Worm (Caenorhabditis elegans) whole organism, L1 larva: ENCODE measurements around the gene D1044.7.

Experiments
- F16B12.6 ChIP-seq: fragments of 150-350 bp; optimal IDR thresholded peaks from 2 replicates; lab custom pipeline; 2014; ENCODE audit warnings: missing biosample characterization, missing genetic modification characterization
- alr-1 ChIP-seq: fragments of 200-800 bp; sonication (Bioruptor generic); optimal IDR thresholded peaks from 2 replicates; lab custom pipeline; 2018; ENCODE audit warnings: borderline replicate concordance, mild to moderate bottlenecking, missing genetic modification characterization, missing compliant biosample characterization
- ceh-82 ChIP-seq, 3 experiments: fragments of 150-350 bp in 1 of 3; sonication (generic microtip) in 2 of 3; optimal IDR thresholded peaks; 2 replicates each; lab custom pipeline; 2014 to 2017; ENCODE audit warnings: missing biosample characterization in 3 of 3, missing genetic modification characterization in 3 of 3
- egl-13 ChIP-seq: sonication (generic microtip); optimal IDR thresholded peaks from 2 replicates; lab custom pipeline; 2016; ENCODE audit warnings: missing genotype, missing genetic modification reagents, missing genetic modification characterization, missing compliant biosample characterization
- egl-27 ChIP-seq, 2 experiments: fragments of 150-350 bp in 1 of 2; sonication (generic microtip); optimal IDR thresholded peaks; 3 replicates each; lab custom pipeline; 2017 to 2018; ENCODE audit warnings: missing biosample characterization in 2 of 2, missing genetic modification characterization in 2 of 2, missing genetic modification reagents in 2 of 2
- lin-13 ChIP-seq: fragments of 150-350 bp; optimal IDR thresholded peaks from 2 replicates; lab custom pipeline; 2014; ENCODE audit warnings: missing biosample characterization, missing genetic modification reagents, missing genetic modification characterization
- lsy-2 ChIP-seq, 2 experiments: fragments of 150-350 bp; optimal IDR thresholded peaks; 2 replicates each; lab custom pipeline; 2014; ENCODE audit warnings: missing biosample characterization in 2 of 2, missing genetic modification characterization in 2 of 2
- mep-1 ChIP-seq: fragments of 150-350 bp; optimal IDR thresholded peaks from 2 replicates; lab custom pipeline; 2014; ENCODE audit warnings: missing biosample characterization, missing genetic modification characterization
- nhr-12 ChIP-seq: sonication (generic microtip); optimal IDR thresholded peaks from 2 replicates; lab custom pipeline; 2017; ENCODE audit warnings: missing biosample characterization, missing genetic modification characterization
- snpc-4 ChIP-seq: fragments of 150-350 bp; optimal IDR thresholded peaks from 2 replicates; lab custom pipeline; 2014; ENCODE audit warnings: missing biosample characterization, missing genetic modification characterization
- unc-62 ChIP-seq: fragments of 150-350 bp; optimal IDR thresholded peaks from 2 replicates; lab custom pipeline; 2014; ENCODE audit warnings: missing biosample characterization, missing genetic modification reagents, missing genetic modification characterization
- unc-86 ChIP-seq: sonication (generic microtip); optimal IDR thresholded peaks from 2 replicates; lab custom pipeline; 2016; ENCODE audit warnings: missing genetic modification characterization, missing compliant biosample characterization

ce11 chrIII:5546309-5546708 is 37.7 kb upstream of the D1044.7 start:
- TF ChIP-seq unc-86 (tag; lab: Kevin White, UChicago), result no peak
- no peak for TF ChIP-seq ceh-82 (tag; optimal IDR thresholded peaks at IDR 0.05; lab: Kevin White, UChicago)
- no peak for TF ChIP-seq mep-1
- peak in 1 of 2 experiments; percentile 13 for TF ChIP-seq lsy-2 (tag; optimal IDR thresholded peaks at IDR 0.05; lab: Kevin White, UChicago)
- TF ChIP-seq nhr-12 (tag; lab: Kevin White, UChicago), result no peak
- no peak for TF ChIP-seq snpc-4 (tag; lab: Kevin White, UChicago)
- TF ChIP-seq lin-13 (GFP tag; lab: Kevin White, UChicago), result no peak
- TF ChIP-seq egl-13 (tag; lab: Kevin White, UChicago), result no peak
- no peak for TF ChIP-seq alr-1
- no peak for TF ChIP-seq unc-62 (GFP tag; lab: Kevin White, UChicago)
- no peak for TF ChIP-seq F16B12.6 (tag; lab: Kevin White, UChicago)
- no peak for TF ChIP-seq egl-27 (tag; optimal IDR thresholded peaks at IDR 0.05; lab: Kevin White, UChicago)
